Fruit fly (Drosophila melanogaster) whole organism, embryonic: ENCODE results near the gene Tis11.

ENCODE experiments used
- C15 ChIP-seq: fragments of 200-800 bp; sonication (Bioruptor generic); IDR thresholded peaks from 3 replicates; pipeline ENCODE4 v1.3.6; 2022; ENCODE audit warnings: missing biosample characterization, missing genetic modification characterization
- CG11085 ChIP-seq: fragments of 200-800 bp; sonication (Bioruptor generic); IDR thresholded peaks from 2 replicates; pipeline ENCODE4 v1.3.6; 2022; ENCODE audit warnings: missing biosample characterization, missing genetic modification characterization
- CG11504 ChIP-seq: fragments of 200-800 bp; sonication (Bioruptor generic); optimal IDR thresholded peaks from 3 replicates; lab custom pipeline; 2019; ENCODE audit warnings: missing biosample characterization, mild to moderate bottlenecking, missing genetic modification characterization, moderate library complexity
- CG12391 ChIP-seq: fragments of 200-800 bp; sonication (Bioruptor generic); optimal IDR thresholded peaks from 3 replicates; lab custom pipeline; 2018; ENCODE audit warnings: missing biosample characterization, mild to moderate bottlenecking, missing genetic modification characterization, moderate library complexity
- CG12769 ChIP-seq: fragments of 200-800 bp; sonication (Bioruptor generic); optimal IDR thresholded peaks from 2 replicates; lab custom pipeline; 2019; ENCODE audit warnings: missing biosample characterization, mild to moderate bottlenecking, missing genetic modification characterization, moderate library complexity
- CG12942 ChIP-seq: fragments of 200-800 bp; sonication (Bioruptor generic); optimal IDR thresholded peaks from 3 replicates; lab custom pipeline; 2016; ENCODE audit warnings: missing biosample characterization, missing genetic modification characterization
- CG1603 ChIP-seq: fragments of 200-800 bp; sonication (Bioruptor generic); optimal IDR thresholded peaks from 2 replicates; lab custom pipeline; 2019; ENCODE audit warnings: missing biosample characterization, mild to moderate bottlenecking, missing genetic modification characterization, moderate library complexity
- CG16863 ChIP-seq: fragments of 200-800 bp; sonication (Bioruptor generic); optimal IDR thresholded peaks from 3 replicates; lab custom pipeline; 2016; ENCODE audit warnings: missing biosample characterization, missing genetic modification characterization
- CG17328 ChIP-seq: fragments of 200-800 bp; sonication (Bioruptor generic); IDR thresholded peaks from 2 replicates; pipeline ENCODE4 v1.3.6; 2022; ENCODE audit warnings: missing biosample characterization, missing genetic modification characterization
- CG17612 ChIP-seq: fragments of 200-800 bp; sonication (Bioruptor generic); IDR thresholded peaks from 2 replicates; pipeline ENCODE4 v1.3.6; 2022; ENCODE audit warnings: missing biosample characterization, missing genetic modification characterization
- CG18619 ChIP-seq: fragments of 200-800 bp; sonication (Bioruptor generic); optimal IDR thresholded peaks from 3 replicates; lab custom pipeline; 2017; ENCODE audit warnings: missing biosample characterization, mild to moderate bottlenecking, missing genetic modification characterization
- CG18764 ChIP-seq: fragments of 200-800 bp; sonication (Bioruptor generic); optimal IDR thresholded peaks from 3 replicates; lab custom pipeline; 2016; ENCODE audit warnings: missing biosample characterization, missing genetic modification characterization
- CG30020 ChIP-seq: fragments of 200-800 bp; optimal IDR thresholded peaks from 2 replicates; lab custom pipeline; 2019; ENCODE audit warnings: missing biosample characterization, mild to moderate bottlenecking, missing genetic modification characterization, moderate library complexity
- CG3838 ChIP-seq: fragments of 200-800 bp; sonication (Bioruptor generic); optimal IDR thresholded peaks from 3 replicates; lab custom pipeline; 2016; ENCODE audit warnings: missing biosample characterization, missing genetic modification characterization
- CG3847 ChIP-seq: fragments of 200-800 bp; sonication (Bioruptor generic); IDR thresholded peaks from 2 replicates; pipeline ENCODE4 v1.3.6; 2022; ENCODE audit warnings: missing biosample characterization, missing genetic modification characterization
- CG3995 ChIP-seq: fragments of 200-800 bp; sonication (Bioruptor generic); optimal IDR thresholded peaks from 3 replicates; lab custom pipeline; 2016; ENCODE audit warnings: missing biosample characterization, missing genetic modification characterization
- CG4424 ChIP-seq: fragments of 200-800 bp; sonication (Bioruptor generic); optimal IDR thresholded peaks from 3 replicates; lab custom pipeline; 2016; ENCODE audit warnings: missing biosample characterization, missing genetic modification characterization
- CG4820 ChIP-seq: fragments of 200-800 bp; sonication (Bioruptor generic); optimal IDR thresholded peaks from 3 replicates; lab custom pipeline; 2016; ENCODE audit warnings: missing biosample characterization, missing genetic modification characterization
- CG6854 ChIP-seq: fragments of 200-800 bp; sonication (Bioruptor generic); optimal IDR thresholded peaks from 3 replicates; lab custom pipeline; 2017; ENCODE audit warnings: missing biosample characterization, mild to moderate bottlenecking, missing genetic modification characterization
- CG7556 ChIP-seq: fragments of 200-800 bp; sonication (Bioruptor generic); optimal IDR thresholded peaks from 2 replicates; lab custom pipeline; 2017; ENCODE audit warnings: missing biosample characterization, mild to moderate bottlenecking, missing genetic modification characterization
- CG7839 ChIP-seq: fragments of 200-800 bp; sonication (Bioruptor generic); optimal IDR thresholded peaks from 3 replicates; lab custom pipeline; 2018; ENCODE audit warnings: missing biosample characterization, mild to moderate bottlenecking, missing genetic modification characterization, moderate library complexity
- CG8290 ChIP-seq, 3 experiments: fragments of 200-800 bp; sonication (Bioruptor generic); optimal IDR thresholded peaks; 2 replicates each; lab custom pipeline; 2016 to 2019; ENCODE audit warnings: missing biosample characterization in 3 of 3, missing genetic modification characterization in 3 of 3, mild to moderate bottlenecking in 2 of 3, moderate library complexity in 1 of 3
- CG8924 ChIP-seq: fragments of 200-800 bp; optimal IDR thresholded peaks from 3 replicates; lab custom pipeline; 2019; ENCODE audit warnings: missing biosample characterization, mild to moderate bottlenecking, missing genetic modification characterization, moderate library complexity
- Drgx ChIP-seq: fragments of 200-800 bp; sonication (Bioruptor generic); IDR thresholded peaks from 2 replicates; pipeline ENCODE4 v1.3.6; 2022; ENCODE audit warnings: missing biosample characterization, missing genetic modification characterization
- Ets65A ChIP-seq: fragments of 200-800 bp; sonication (Bioruptor generic); peaks from one replicate; lab custom pipeline; 2016; ENCODE audit warnings: missing biosample characterization, missing genetic modification characterization
- Hmx ChIP-seq: fragments of 200-800 bp; sonication (Bioruptor generic); optimal IDR thresholded peaks from 2 replicates; lab custom pipeline; 2016; ENCODE audit warnings: missing biosample characterization, missing genetic modification characterization
- Oli ChIP-seq: fragments of 200-800 bp; sonication (Bioruptor generic); optimal IDR thresholded peaks from 2 replicates; lab custom pipeline; 2018; ENCODE audit warnings: missing biosample characterization, mild to moderate bottlenecking, missing genetic modification characterization, moderate library complexity
- Six4 ChIP-seq: fragments of 200-800 bp; sonication (Bioruptor generic); optimal IDR thresholded peaks from 2 replicates; lab custom pipeline; 2016; ENCODE audit warnings: missing biosample characterization, missing genetic modification characterization
- ash1 ChIP-seq: fragments of 200-800 bp; sonication (Bioruptor generic); optimal IDR thresholded peaks from 2 replicates; lab custom pipeline; 2018; ENCODE audit warnings: missing biosample characterization, mild to moderate bottlenecking, missing genetic modification characterization
- caup ChIP-seq: fragments of 200-800 bp; sonication (Bioruptor generic); optimal IDR thresholded peaks from 3 replicates; lab custom pipeline; 2017; ENCODE audit warnings: missing biosample characterization, mild to moderate bottlenecking, missing genetic modification characterization, moderate library complexity; ENCODE audit not compliant: severe bottlenecking
- corto ChIP-seq: fragments of 200-800 bp; sonication (Bioruptor generic); optimal IDR thresholded peaks from 2 replicates; lab custom pipeline; 2016; ENCODE audit warnings: missing biosample characterization, mild to moderate bottlenecking, missing genetic modification characterization, moderate library complexity
- danr ChIP-seq: fragments of 200-800 bp; sonication (Bioruptor generic); IDR thresholded peaks from 2 replicates; pipeline ENCODE4 v1.3.6; 2022; ENCODE audit warnings: missing biosample characterization, missing genetic modification characterization
- dati ChIP-seq: fragments of 200-800 bp; sonication (Bioruptor generic); IDR thresholded peaks from 2 replicates; pipeline ENCODE4 v1.3.6; 2022; ENCODE audit warnings: missing biosample characterization, missing genetic modification characterization
- dmrt99B ChIP-seq: fragments of 200-800 bp; sonication (Bioruptor generic); optimal IDR thresholded peaks from 2 replicates; lab custom pipeline; 2018; ENCODE audit warnings: missing biosample characterization, mild to moderate bottlenecking, missing genetic modification characterization, moderate library complexity
- ems ChIP-seq: fragments of 200-800 bp; sonication (Bioruptor generic); optimal IDR thresholded peaks from 3 replicates; lab custom pipeline; 2016; ENCODE audit warnings: missing biosample characterization, missing genetic modification characterization
- gfzf ChIP-seq: fragments of 200-800 bp; sonication (Bioruptor generic); optimal IDR thresholded peaks from 2 replicates; lab custom pipeline; 2016; ENCODE audit warnings: missing biosample characterization, mild to moderate bottlenecking, missing genetic modification characterization, moderate library complexity
- ind ChIP-seq: fragments of 200-800 bp; sonication (Bioruptor generic); optimal IDR thresholded peaks from 3 replicates; lab custom pipeline; 2016; ENCODE audit warnings: missing biosample characterization, missing genetic modification characterization
- pb ChIP-seq: fragments of 200-800 bp; sonication (Bioruptor generic); optimal IDR thresholded peaks from 3 replicates; lab custom pipeline; 2016; ENCODE audit warnings: missing biosample characterization, missing genetic modification characterization
- pum ChIP-seq: fragments of 200-800 bp; sonication (Bioruptor generic); optimal IDR thresholded peaks from 2 replicates; lab custom pipeline; 2016; ENCODE audit warnings: missing biosample characterization, missing genetic modification characterization
- rib ChIP-seq: fragments of 200-800 bp; sonication (Bioruptor generic); IDR thresholded peaks from 2 replicates; pipeline ENCODE4 v1.3.6; 2022; ENCODE audit warnings: missing biosample characterization, missing genetic modification characterization
- row ChIP-seq: fragments of 200-800 bp; sonication (Bioruptor generic); IDR thresholded peaks from 3 replicates; pipeline ENCODE4 v1.3.6; 2022; ENCODE audit warnings: missing biosample characterization, missing genetic modification characterization
- sens ChIP-seq: fragments of 200-800 bp; sonication (Bioruptor generic); peaks from one replicate; lab custom pipeline; 2016; ENCODE audit warnings: missing biosample characterization, missing genetic modification characterization
- sens-2 ChIP-seq: fragments of 200-800 bp; sonication (Bioruptor generic); IDR thresholded peaks from 2 replicates; pipeline ENCODE4 v1.3.6; 2022; ENCODE audit warnings: missing biosample characterization, missing genetic modification characterization
- slbo ChIP-seq: fragments of 200-800 bp; sonication (Bioruptor generic); IDR thresholded peaks from 2 replicates; pipeline ENCODE4 v1.3.6; 2022; ENCODE audit warnings: missing biosample characterization, missing genetic modification characterization
- slp2 ChIP-seq: fragments of 200-800 bp; sonication (Bioruptor generic); optimal IDR thresholded peaks from 2 replicates; lab custom pipeline; 2016; ENCODE audit warnings: missing biosample characterization, missing genetic modification characterization
- sna ChIP-seq: fragments of 200-800 bp; sonication (Bioruptor generic); IDR thresholded peaks from 2 replicates; pipeline ENCODE4 v1.3.6; 2022; ENCODE audit warnings: missing biosample characterization, missing genetic modification characterization; ENCODE audit not compliant: partially characterized antibody
- sqz ChIP-seq: fragments of 200-800 bp; sonication (Bioruptor generic); optimal IDR thresholded peaks from 3 replicates; lab custom pipeline; 2018; ENCODE audit warnings: missing biosample characterization, mild to moderate bottlenecking, missing genetic modification characterization
- twi ChIP-seq: fragments of 200-800 bp; optimal IDR thresholded peaks from 2 replicates; lab custom pipeline; 2019; ENCODE audit warnings: missing biosample characterization, mild to moderate bottlenecking, missing genetic modification characterization, moderate library complexity
- tx ChIP-seq: fragments of 200-800 bp; sonication (Bioruptor generic); optimal IDR thresholded peaks from 2 replicates; lab custom pipeline; 2016; ENCODE audit warnings: missing biosample characterization, missing genetic modification characterization
- unpg ChIP-seq: fragments of 200-800 bp; sonication (Bioruptor generic); optimal IDR thresholded peaks from 3 replicates; lab custom pipeline; 2018; ENCODE audit warnings: missing biosample characterization, mild to moderate bottlenecking, missing genetic modification characterization, moderate library complexity

Gene Tis11

DNA sequence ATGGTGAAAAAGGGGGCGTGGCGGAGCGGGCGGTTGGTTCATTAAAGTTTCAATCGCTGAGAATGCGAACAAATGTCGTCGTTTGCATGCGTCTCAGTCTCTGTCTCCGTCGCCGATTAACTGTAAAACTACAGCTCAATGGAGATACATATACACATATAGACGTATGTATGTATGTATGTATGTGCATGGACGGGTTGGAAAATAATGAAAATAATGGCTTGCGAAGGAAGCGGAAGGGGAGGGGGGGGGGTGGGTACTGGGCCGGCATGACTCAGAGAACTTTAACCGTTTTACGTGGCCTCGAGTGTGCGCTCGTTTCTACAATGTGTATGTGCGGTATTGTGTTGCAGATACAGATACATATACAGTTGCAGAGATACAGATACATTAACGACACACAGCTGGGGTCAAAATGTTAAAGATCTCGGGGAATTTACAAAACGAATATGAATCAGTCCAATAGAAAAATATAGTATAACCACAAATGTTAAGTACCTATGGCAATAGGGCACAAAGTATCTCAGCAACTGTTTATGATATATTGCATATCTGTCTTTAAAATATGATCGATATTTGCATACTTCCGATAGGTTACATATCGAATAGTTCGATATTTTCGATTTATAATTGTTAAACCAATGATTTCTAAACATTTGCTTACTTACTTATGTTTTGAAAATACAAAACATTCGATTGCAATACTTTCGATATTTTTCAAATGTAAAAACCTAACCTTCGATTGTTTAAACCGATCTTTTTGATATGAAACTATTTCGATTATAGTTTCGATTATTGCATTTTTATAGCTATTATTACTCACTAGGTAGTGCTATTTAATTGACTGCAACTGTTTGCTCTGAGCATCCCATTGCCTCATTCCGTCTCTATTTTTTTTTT is 65.3 kb downstream of the Tis11 start (continued):
- peak; percentile 56 for TF ChIP-seq dmrt99B (tag; lab: Kevin White, UChicago)
- TF ChIP-seq sna, result no peak
- TF ChIP-seq caup, result no peak
- TF ChIP-seq CG17612 (GFP tag; lab: Robert Waterston, UW), result no peak
- TF ChIP-seq CG11504, result peak; percentile 69
- TF ChIP-seq CG3995 (GFP tag; lab: Kevin White, UChicago), result no peak
- no peak for TF ChIP-seq twi (tag; lab: Kevin White, UChicago)
- peak; percentile 41 for TF ChIP-seq ash1 (GFP tag; lab: Kevin White, UChicago)
- TF ChIP-seq corto (GFP tag; lab: Kevin White, UChicago), result no peak
- TF ChIP-seq CG3838, result no peak
- TF ChIP-seq CG17328 (GFP tag; lab: Robert Waterston, UW), result no peak
- no peak for TF ChIP-seq CG4820
- no peak for TF ChIP-seq tx (GFP tag; lab: Kevin White, UChicago)
- TF ChIP-seq rib, result peak; percentile 39; the same call in 1 of the 2 replicates
- peak; percentile 56 for TF ChIP-seq Oli (tag; lab: Kevin White, UChicago)
- TF ChIP-seq CG8924 (tag; lab: Kevin White, UChicago), result peak; percentile 23
- peak; percentile 19 for TF ChIP-seq CG7839 (tag; lab: Kevin White, UChicago)
- TF ChIP-seq C15, result no peak
- no peak for TF ChIP-seq CG3847 (GFP tag; lab: Robert Waterston, UW)
- TF ChIP-seq CG6854, result no peak
- peak; percentile 19 for TF ChIP-seq CG12391 (tag; lab: Kevin White, UChicago)
- peak; percentile 53 for TF ChIP-seq CG4424 (GFP tag; lab: Kevin White, UChicago)
- TF ChIP-seq CG12942 (GFP tag; lab: Kevin White, UChicago), result no peak
- no peak for TF ChIP-seq pb (GFP tag; lab: Kevin White, UChicago)
- TF ChIP-seq Drgx (GFP tag; lab: Robert Waterston, UW), result peak; percentile 45
- peak; percentile 64 for TF ChIP-seq CG7556 (GFP tag; lab: Kevin White, UChicago)
- TF ChIP-seq CG16863 (GFP tag; lab: Kevin White, UChicago), result peak; percentile 1
- TF ChIP-seq CG1603, result peak; percentile 7
- peak; percentile 11; the same call in 1 of the 3 replicates for TF ChIP-seq row
- TF ChIP-seq CG18619 (GFP tag; lab: Kevin White, UChicago), result peak; percentile 18
- TF ChIP-seq CG30020 (tag; lab: Kevin White, UChicago), result no peak
- no peak for TF ChIP-seq Hmx (GFP tag; lab: Kevin White, UChicago)
- TF ChIP-seq CG11085, result no peak
- no peak for TF ChIP-seq Six4 (GFP tag; lab: Kevin White, UChicago)

- TF ChIP-seq slp2 (GFP tag; lab: Kevin White, UChicago), result no peak
- no peak for TF ChIP-seq dati (GFP tag; lab: Robert Waterston, UW)
- TF ChIP-seq sens (GFP tag; lab: Kevin White, UChicago), result peak; percentile 64
- no peak for TF ChIP-seq CG18764
- no peak for TF ChIP-seq gfzf (GFP tag; lab: Kevin White, UChicago)
- peak; percentile 88 for TF ChIP-seq Drgx (GFP tag; lab: Robert Waterston, UW)
- no peak for TF ChIP-seq Ets65A (GFP tag; lab: Kevin White, UChicago)
- TF ChIP-seq CG12769 (tag; lab: Kevin White, UChicago), result no peak
- no peak for TF ChIP-seq pum (GFP tag; lab: Kevin White, UChicago)
- TF ChIP-seq CG8290 (GFP tag; optimal IDR thresholded peaks at IDR 0.05; lab: Kevin White, UChicago), result no peak
- TF ChIP-seq CG8290 (tag; optimal IDR thresholded peaks at IDR 0.05; lab: Kevin White, UChicago), result no peak
- peak; percentile 82 for TF ChIP-seq sqz (GFP tag; lab: Kevin White, UChicago)
- TF ChIP-seq danr (GFP tag; lab: Robert Waterston, UW), result no peak
- TF ChIP-seq ems (GFP tag; lab: Kevin White, UChicago), result no peak
- no peak for TF ChIP-seq sens-2 (GFP tag; lab: Robert Waterston, UW)
- TF ChIP-seq ind (GFP tag; lab: Kevin White, UChicago), result no peak
- no peak for TF ChIP-seq slbo (GFP tag; lab: Robert Waterston, UW)
- TF ChIP-seq unpg (GFP tag; lab: Kevin White, UChicago), result no peak
These were observed 66.1 kb downstream of the Tis11 start for dm6 chrX:12725187-12725919.
